Worm (Caenorhabditis elegans) whole organism, L2 larva: ENCODE results near the gene crn-7.

Experiments used
- Y55F3AM.14 ChIP-seq: fragments of 200-800 bp; sonication (Bioruptor generic); optimal IDR thresholded peaks from 2 replicates; lab custom pipeline; 2018; ENCODE audit warnings: mild to moderate bottlenecking, missing genetic modification characterization, missing compliant biosample characterization
- ama-1 ChIP-seq: fragments of 150-350 bp; optimal IDR thresholded peaks from 2 replicates; lab custom pipeline; 2018; ENCODE audit warnings: inconsistent platforms
- elt-1 ChIP-seq: fragments of 150-350 bp; optimal IDR thresholded peaks from 2 replicates; lab custom pipeline; 2014; ENCODE audit warnings: missing biosample characterization, missing genetic modification characterization
- lin-39 ChIP-seq: fragments of 150-350 bp; optimal IDR thresholded peaks from 2 replicates; lab custom pipeline; 2014; ENCODE audit warnings: missing biosample characterization, missing genetic modification reagents, missing genetic modification characterization
- mab-5 ChIP-seq: fragments of 150-350 bp; optimal IDR thresholded peaks from 2 replicates; lab custom pipeline; 2014; ENCODE audit warnings: missing biosample characterization, missing genetic modification characterization
- nhr-10 ChIP-seq: sonication (generic microtip); optimal IDR thresholded peaks from 2 replicates; lab custom pipeline; 2017; ENCODE audit warnings: missing biosample characterization, missing genetic modification characterization
- nhr-11 ChIP-seq: fragments of 150-350 bp; optimal IDR thresholded peaks from 2 replicates; lab custom pipeline; 2014; ENCODE audit warnings: missing biosample characterization, missing genetic modification characterization
- nhr-6 ChIP-seq: fragments of 150-350 bp; optimal IDR thresholded peaks from 2 replicates; lab custom pipeline; 2014; ENCODE audit warnings: missing biosample characterization, missing genetic modification characterization
- snpc-4 ChIP-seq: fragments of 150-350 bp; optimal IDR thresholded peaks from 2 replicates; lab custom pipeline; 2014; ENCODE audit warnings: missing biosample characterization, missing genetic modification characterization
- unc-55 ChIP-seq: fragments of 150-350 bp; sonication (generic microtip); optimal IDR thresholded peaks from 3 replicates; lab custom pipeline; 2014; ENCODE audit warnings: missing biosample characterization, missing genetic modification reagents, missing genetic modification characterization
- unc-62 ChIP-seq: fragments of 150-350 bp; optimal IDR thresholded peaks from 2 replicates; lab custom pipeline; 2014; ENCODE audit warnings: missing biosample characterization, missing genetic modification reagents, missing genetic modification characterization
- ztf-4 ChIP-seq: fragments of 150-350 bp; optimal IDR thresholded peaks from 2 replicates; lab custom pipeline; 2014; ENCODE audit warnings: missing biosample characterization, missing genetic modification characterization

ce11 chrIII:8244052-8244451 is 24.3 kb upstream of the crn-7 start, which contains the start of the genes pbs-6 and cids-1:
- TF ChIP-seq Y55F3AM.14 (GFP tag; lab: Kevin White, UChicago): no peak
- TF ChIP-seq unc-55 (GFP tag; lab: Kevin White, UChicago): peak; percentile 47
- TF ChIP-seq nhr-10 (tag; lab: Kevin White, UChicago): no peak
- TF ChIP-seq lin-39 (tag; lab: Kevin White, UChicago): no peak
- TF ChIP-seq ztf-4: no peak
- no peak for TF ChIP-seq snpc-4 (tag; lab: Kevin White, UChicago)
- no peak for TF ChIP-seq unc-62 (GFP tag; lab: Kevin White, UChicago)
- TF ChIP-seq nhr-11 (tag; lab: Kevin White, UChicago): no peak
- TF ChIP-seq nhr-6 (tag; lab: Kevin White, UChicago): no peak
- no peak for TF ChIP-seq mab-5
- TF ChIP-seq ama-1: no peak
- no peak for TF ChIP-seq elt-1 (tag; lab: Kevin White, UChicago)
